Worm (Caenorhabditis elegans): ENCODE measurements around the gene msp-53.

DNA sequence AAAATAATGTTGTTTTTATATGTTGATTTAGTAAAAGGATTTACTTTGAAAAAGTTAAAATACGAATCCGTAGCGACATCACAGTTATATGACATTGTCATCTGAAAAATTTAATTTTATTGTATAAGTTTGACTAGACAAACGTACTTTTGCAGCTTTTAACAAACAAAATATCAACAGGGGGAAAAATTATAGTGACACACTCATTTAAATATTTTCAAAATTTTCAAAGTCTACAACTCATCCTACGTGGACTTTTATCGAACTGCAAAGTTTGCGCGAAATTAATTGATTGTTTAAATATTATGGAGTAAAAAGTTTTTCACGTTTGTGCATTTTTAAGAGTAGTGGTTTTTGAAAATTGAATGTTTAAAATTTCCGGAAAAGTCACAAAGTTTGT, 39.2 kb downstream of the msp-53 start, which contains the start of gene C09B9.85:
- no peak for TF ChIP-seq sem-2 (GFP tag; optimal IDR thresholded peaks at IDR 0.05)
- TF ChIP-seq snpc-4 (tag; optimal IDR thresholded peaks at IDR 0.05): no peak
- TF ChIP-seq nhr-237 (tag; optimal IDR thresholded peaks at IDR 0.05): no peak
- TF ChIP-seq blmp-1 (tag; optimal IDR thresholded peaks at IDR 0.05): no peak
- TF ChIP-seq nhr-76 (tag; optimal IDR thresholded peaks at IDR 0.05): no peak
- no peak for TF ChIP-seq nhr-12 (tag; optimal IDR thresholded peaks at IDR 0.05)
- TF ChIP-seq mep-1 (tag; optimal IDR thresholded peaks at IDR 0.05): no peak
- no peak for TF ChIP-seq M03D4.4 (tag; optimal IDR thresholded peaks at IDR 0.05)
- no peak for TF ChIP-seq lin-13 (tag; optimal IDR thresholded peaks at IDR 0.05)
- TF ChIP-seq ztf-11 (tag; optimal IDR thresholded peaks at IDR 0.05): no peak
- no peak for TF ChIP-seq pha-4 (tag; optimal IDR thresholded peaks at IDR 0.05)
- no peak for TF ChIP-seq elt-1 (tag; optimal IDR thresholded peaks at IDR 0.05; ENCODE audit: borderline replicate concordance, insufficient read depth)
- no peak for TF ChIP-seq ces-1 (GFP tag; optimal IDR thresholded peaks at IDR 0.05)

Data from whole organism, mixed stage, embryonic.